Worm (Caenorhabditis elegans) whole organism, young adult: ENCODE data around the gene nhr-286.

Experiments
- aptf-3 ChIP-seq: fragments of 200-800 bp; sonication (Bioruptor generic); IDR thresholded peaks from 2 replicates; pipeline ENCODE4 v1.3.6; 2022; ENCODE audit warnings: missing genetic modification characterization, missing compliant biosample characterization
- attf-6 ChIP-seq: fragments of 200-800 bp; sonication (Bioruptor generic); IDR thresholded peaks from 2 replicates; pipeline ENCODE4 v1.3.6; 2022; ENCODE audit warnings: missing genetic modification reagents, missing genetic modification characterization, missing compliant biosample characterization
- gei-17 ChIP-seq: fragments of 200-800 bp; sonication (Bioruptor generic); optimal IDR thresholded peaks from 2 replicates; lab custom pipeline; 2018; ENCODE audit warnings: mild to moderate bottlenecking, missing genetic modification characterization, missing compliant biosample characterization
- let-526 ChIP-seq: fragments of 200-800 bp; sonication (Bioruptor generic); IDR thresholded peaks from 2 replicates; pipeline ENCODE4 v1.3.6; 2022; ENCODE audit warnings: missing genetic modification reagents, missing genetic modification characterization, missing compliant biosample characterization
- snpc-4 ChIP-seq, 5 experiments: fragments of 150-350 bp in 1 of 5; sonication (generic microtip) in 4 of 5; optimal IDR thresholded peaks; 2 replicates each; lab custom pipeline; 2014 to 2018; ENCODE audit warnings: missing genetic modification characterization in 5 of 5, missing biosample characterization in 3 of 5, antibody characterized with exemption in 2 of 5, mild to moderate bottlenecking in 2 of 5, missing compliant biosample characterization in 2 of 5, missing genotype in 2 of 5, moderate library complexity in 2 of 5, missing genetic modification reagents in 1 of 5
- zfh-2 ChIP-seq: fragments of 200-800 bp; sonication (Bioruptor generic); conservative IDR thresholded peaks from 2 replicates; pipeline ENCODE4 v1.3.6; 2022; ENCODE audit warnings: missing genetic modification reagents, missing genetic modification characterization, missing compliant biosample characterization
- ztf-22 ChIP-seq: fragments of 200-800 bp; sonication (Bioruptor generic); optimal IDR thresholded peaks from 2 replicates; lab custom pipeline; 2018; ENCODE audit warnings: mild to moderate bottlenecking, missing genetic modification characterization, moderate library complexity, missing compliant biosample characterization

- TF ChIP-seq aptf-3 (no peak), gei-17 (GFP tag; lab: Kevin White, UChicago) (no peak), ztf-22 (GFP tag; lab: Kevin White, UChicago) (no peak), let-526 (GFP tag; lab: Robert Waterston, UW) (no peak), snpc-4 (GFP tag; optimal IDR thresholded peaks at IDR 0.05; lab: Kevin White, UChicago) (no peak), snpc-4 (tag; optimal IDR thresholded peaks at IDR 0.05; lab: Kevin White, UChicago) (no peak), zfh-2 (GFP tag; lab: Robert Waterston, UW) (no peak), attf-6 (GFP tag; lab: Robert Waterston, UW) (no peak)
These were observed 38.0 kb upstream of the nhr-286 start, which contains the start of gene T01C4.8 for ce11 chrV:7129460-7129859.
